Worm (Caenorhabditis elegans): Measurements from ENCODE around the gene F52B11.2.

- TF ChIP-seq zag-1 (tag; optimal IDR thresholded peaks at IDR 0.05): no peak
- TF ChIP-seq ztf-11 (tag; optimal IDR thresholded peaks at IDR 0.05): no peak
- no peak for TF ChIP-seq nhr-11 (tag; optimal IDR thresholded peaks at IDR 0.05)
- TF ChIP-seq ama-1 (optimal IDR thresholded peaks at IDR 0.05): no peak
- TF ChIP-seq pqm-1 (tag; optimal IDR thresholded peaks at IDR 0.05): no peak
- no peak for TF ChIP-seq nhr-77 (tag; optimal IDR thresholded peaks at IDR 0.05)
- TF ChIP-seq unc-62 (GFP tag; optimal IDR thresholded peaks at IDR 0.05): no peak
- TF ChIP-seq ceh-16 (tag; optimal IDR thresholded peaks at IDR 0.05): no peak
- no peak for TF ChIP-seq pha-4 (tag; optimal IDR thresholded peaks at IDR 0.05)
- TF ChIP-seq ceh-9 (tag; optimal IDR thresholded peaks at IDR 0.05): no peak
- TF ChIP-seq elt-3 (tag; optimal IDR thresholded peaks at IDR 0.05): no peak
- no peak for TF ChIP-seq skn-1 (tag; optimal IDR thresholded peaks at IDR 0.05)
- TF ChIP-seq nhr-76 (tag; optimal IDR thresholded peaks at IDR 0.05): no peak
These were observed 24.3 kb downstream of the F52B11.2 start for ce11 chrIV:14107647-14108046.

All from whole organism, L3 larva.